Worm (Caenorhabditis elegans) whole organism, midembryonic: Measurements from ENCODE around the gene C25A11.2.

ENCODE experiments used
- T22C8.4 ChIP-seq: fragments of 200-800 bp; sonication (Bioruptor generic); IDR thresholded peaks from 2 replicates; pipeline ENCODE4 v1.3.6; 2022; ENCODE audit warnings: missing genetic modification characterization, missing compliant biosample characterization
- cog-1 ChIP-seq: sonication (generic microtip); optimal IDR thresholded peaks from 2 replicates; lab custom pipeline; 2016; ENCODE audit warnings: missing genetic modification characterization, missing compliant biosample characterization
- flt-1 ChIP-seq: fragments of 200-800 bp; sonication (Bioruptor generic); IDR thresholded peaks from 2 replicates; pipeline ENCODE4 v1.3.6; 2022; ENCODE audit warnings: missing genetic modification characterization, missing compliant biosample characterization
- klf-2 ChIP-seq: fragments of 200-800 bp; sonication (Bioruptor generic); conservative IDR thresholded peaks from 2 replicates; pipeline ENCODE4 v1.3.6; 2022; ENCODE audit warnings: missing genetic modification reagents, missing genetic modification characterization, missing compliant biosample characterization
- med-1 ChIP-seq: sonication (generic microtip); optimal IDR thresholded peaks from 2 replicates; lab custom pipeline; 2017; ENCODE audit warnings: missing genetic modification characterization, mild to moderate bottlenecking, missing compliant biosample characterization, antibody characterized with exemption, missing genetic modification reagents; ENCODE audit not compliant: insufficient read depth
- ref-1 ChIP-seq: fragments of 200-800 bp; sonication (Bioruptor generic); conservative IDR thresholded peaks from 2 replicates; pipeline ENCODE4 v1.3.6; 2022; ENCODE audit warnings: missing genetic modification reagents, missing genetic modification characterization, missing compliant biosample characterization
- tab-1 ChIP-seq: fragments of 200-800 bp; sonication (Bioruptor generic); IDR thresholded peaks from 2 replicates; pipeline ENCODE4 v1.3.6; 2022; ENCODE audit warnings: missing genetic modification characterization, missing compliant biosample characterization
- ztf-23 ChIP-seq: fragments of 200-800 bp; sonication (Bioruptor generic); IDR thresholded peaks from 2 replicates; pipeline ENCODE4 v1.3.6; 2022; ENCODE audit warnings: missing genetic modification reagents, missing genetic modification characterization, missing compliant biosample characterization
- ztf-29 ChIP-seq: fragments of 200-800 bp; sonication (Bioruptor generic); IDR thresholded peaks from 2 replicates; pipeline ENCODE4 v1.3.6; 2022; ENCODE audit warnings: missing genetic modification reagents, missing genetic modification characterization, missing compliant biosample characterization

The C25A11.2 gene

ce11 chrX:9088620-9089019, 25.2 kb upstream of the C25A11.2 start:
- TF ChIP-seq klf-2 = no peak
- no peak for TF ChIP-seq T22C8.4 (GFP tag; lab: Robert Waterston, UW)
- TF ChIP-seq tab-1 (GFP tag; lab: Robert Waterston, UW) = no peak
- no peak for TF ChIP-seq ref-1 (GFP tag; lab: Robert Waterston, UW)
- TF ChIP-seq cog-1 (tag; lab: Kevin White, UChicago) = no peak
- no peak for TF ChIP-seq med-1 (GFP tag; lab: Kevin White, UChicago)
- TF ChIP-seq flt-1 (GFP tag; lab: Robert Waterston, UW) = no peak
- TF ChIP-seq ztf-23 (GFP tag; lab: Robert Waterston, UW) = no peak
- no peak for TF ChIP-seq ztf-29

- TF ChIP-seq flt-1 (GFP tag; lab: Robert Waterston, UW) (0 out of 2 replicates have a peak, but pooled peaks have one; percentile 8), tab-1 (GFP tag; lab: Robert Waterston, UW) (0 out of 2 replicates have a peak, but pooled peaks have one; percentile 16), ref-1 (GFP tag; lab: Robert Waterston, UW) (no peak)
Measured at ce11 chrX:9089536-9089935, 24.3 kb upstream of the C25A11.2 start.

- peak; percentile 57; the same call in 1 of the 2 replicates for TF ChIP-seq tab-1 (GFP tag; lab: Robert Waterston, UW)
Measured at ce11 chrX:9090562-9090961, 23.3 kb upstream of the C25A11.2 start.

- TF ChIP-seq tab-1 (GFP tag; lab: Robert Waterston, UW) (no peak; the same call in 1 of the 2 replicates), ztf-29 (0 out of 2 replicates have a peak, but pooled peaks have one; percentile 24), ztf-23 (GFP tag; lab: Robert Waterston, UW) (peak; percentile 76), flt-1 (GFP tag; lab: Robert Waterston, UW) (peak; percentile 81), ref-1 (GFP tag; lab: Robert Waterston, UW) (no peak), klf-2 (peak; percentile 67), med-1 (GFP tag; lab: Kevin White, UChicago) (peak; percentile 13), cog-1 (tag; lab: Kevin White, UChicago) (no peak), T22C8.4 (GFP tag; lab: Robert Waterston, UW) (peak; percentile 53)
Measured at ce11 chrX:9091380-9091779, 22.5 kb upstream of the C25A11.2 start.

- no peak for TF ChIP-seq med-1 (GFP tag; lab: Kevin White, UChicago)
- TF ChIP-seq klf-2 = no peak
- no peak for TF ChIP-seq ztf-29
- TF ChIP-seq flt-1 (GFP tag; lab: Robert Waterston, UW) = no peak
- no peak for TF ChIP-seq ztf-23 (GFP tag; lab: Robert Waterston, UW)
- TF ChIP-seq tab-1 (GFP tag; lab: Robert Waterston, UW) = no peak
- no peak for TF ChIP-seq cog-1 (tag; lab: Kevin White, UChicago)
- TF ChIP-seq ref-1 (GFP tag; lab: Robert Waterston, UW) = no peak
- TF ChIP-seq T22C8.4 (GFP tag; lab: Robert Waterston, UW) = no peak
Measured at ce11 chrX:9091873-9092272, 22.0 kb upstream of the C25A11.2 start.

ce11 chrX:9096861-9097260, 17.0 kb upstream of the C25A11.2 start:
- TF ChIP-seq T22C8.4 (GFP tag; lab: Robert Waterston, UW) (no peak), tab-1 (GFP tag; lab: Robert Waterston, UW) (no peak), med-1 (GFP tag; lab: Kevin White, UChicago) (no peak), ref-1 (GFP tag; lab: Robert Waterston, UW) (no peak), cog-1 (tag; lab: Kevin White, UChicago) (no peak), ztf-23 (GFP tag; lab: Robert Waterston, UW) (no peak), klf-2 (no peak), flt-1 (GFP tag; lab: Robert Waterston, UW) (no peak), ztf-29 (no peak)

ce11 chrX:9102150-9102549, 11.7 kb upstream of the C25A11.2 start:
- TF ChIP-seq ztf-23 (GFP tag; lab: Robert Waterston, UW) = 0 out of 2 replicates have a peak, but pooled peaks have one; percentile 57
- no peak for TF ChIP-seq ref-1 (GFP tag; lab: Robert Waterston, UW)
- TF ChIP-seq flt-1 (GFP tag; lab: Robert Waterston, UW) = peak; percentile 58; the same call in 1 of the 2 replicates
- TF ChIP-seq tab-1 (GFP tag; lab: Robert Waterston, UW) = 0 out of 2 replicates have a peak, but pooled peaks have one; percentile 62
- peak; percentile 49 for TF ChIP-seq cog-1 (tag; lab: Kevin White, UChicago)

ce11 chrX:9103048-9103447, 10.8 kb upstream of the C25A11.2 start:
- TF ChIP-seq flt-1 (GFP tag; lab: Robert Waterston, UW) (no peak), cog-1 (tag; lab: Kevin White, UChicago) (no peak), tab-1 (GFP tag; lab: Robert Waterston, UW) (no peak), ztf-23 (GFP tag; lab: Robert Waterston, UW) (no peak), ref-1 (GFP tag; lab: Robert Waterston, UW) (no peak), med-1 (GFP tag; lab: Kevin White, UChicago) (no peak), ztf-29 (no peak), T22C8.4 (GFP tag; lab: Robert Waterston, UW) (no peak)

- TF ChIP-seq tab-1 (GFP tag; lab: Robert Waterston, UW) = no peak
- no peak for TF ChIP-seq med-1 (GFP tag; lab: Kevin White, UChicago)
- no peak for TF ChIP-seq klf-2
- TF ChIP-seq cog-1 (tag; lab: Kevin White, UChicago) = no peak
- TF ChIP-seq ref-1 (GFP tag; lab: Robert Waterston, UW) = no peak
- TF ChIP-seq T22C8.4 (GFP tag; lab: Robert Waterston, UW) = no peak
- no peak for TF ChIP-seq flt-1 (GFP tag; lab: Robert Waterston, UW)
- no peak for TF ChIP-seq ztf-23 (GFP tag; lab: Robert Waterston, UW)
- no peak for TF ChIP-seq ztf-29
Measured at ce11 chrX:9103584-9103983, 10.3 kb upstream of the C25A11.2 start.

- TF ChIP-seq klf-2 = no peak
- TF ChIP-seq ztf-29 = no peak
- no peak for TF ChIP-seq ref-1 (GFP tag; lab: Robert Waterston, UW)
- no peak for TF ChIP-seq T22C8.4 (GFP tag; lab: Robert Waterston, UW)
- no peak for TF ChIP-seq med-1 (GFP tag; lab: Kevin White, UChicago)
- no peak for TF ChIP-seq flt-1 (GFP tag; lab: Robert Waterston, UW)
- TF ChIP-seq tab-1 (GFP tag; lab: Robert Waterston, UW) = no peak
- TF ChIP-seq cog-1 (tag; lab: Kevin White, UChicago) = no peak
- TF ChIP-seq ztf-23 (GFP tag; lab: Robert Waterston, UW) = no peak
Measured at ce11 chrX:9104399-9104798, 9.5 kb upstream of the C25A11.2 start.
